Worm (Caenorhabditis elegans) whole organism, young adult: ENCODE measurements around the gene mig-2.

Experiments
- F57C9.4 ChIP-seq: sonication (generic microtip); optimal IDR thresholded peaks from 2 replicates; lab custom pipeline; 2017; ENCODE audit warnings: mild to moderate bottlenecking, missing genetic modification characterization, missing compliant biosample characterization
- ceh-40 ChIP-seq: fragments of 200-800 bp; sonication (Bioruptor generic); IDR thresholded peaks from 2 replicates; pipeline ENCODE4 v1.3.6; 2022; ENCODE audit warnings: missing genetic modification characterization, missing compliant biosample characterization
- ceh-58 ChIP-seq: fragments of 200-800 bp; sonication (Bioruptor generic); IDR thresholded peaks from 2 replicates; pipeline ENCODE4 v1.3.6; 2022; ENCODE audit warnings: missing genetic modification characterization, missing compliant biosample characterization
- madf-3 ChIP-seq: fragments of 200-800 bp; sonication (Bioruptor generic); IDR thresholded peaks from 2 replicates; pipeline ENCODE4 v1.3.6; 2022; ENCODE audit warnings: missing genetic modification reagents, missing genetic modification characterization, missing compliant biosample characterization

DNA sequence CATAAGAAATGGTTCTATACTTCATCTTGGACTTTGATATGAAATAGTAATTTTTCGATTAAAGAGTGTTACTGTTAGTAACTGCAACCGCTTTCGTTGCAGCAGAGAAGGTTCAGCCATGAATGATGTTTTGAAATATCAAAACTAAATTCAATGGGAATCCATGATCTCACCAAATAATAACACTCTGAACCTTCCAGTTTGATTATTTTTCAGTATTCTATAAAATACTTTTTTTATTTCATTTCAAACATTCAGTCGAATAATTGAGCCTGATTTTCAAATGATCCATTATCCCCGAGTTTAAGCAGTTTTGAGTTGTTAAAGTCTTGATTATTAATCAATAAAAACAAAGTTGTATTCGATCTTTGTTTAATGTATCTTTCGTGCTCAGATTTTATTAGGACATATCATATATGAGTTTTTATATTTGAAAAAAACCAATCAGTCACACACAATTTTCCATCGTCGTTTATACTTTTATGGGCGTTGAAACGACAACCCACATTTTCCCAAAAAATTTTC lies 11.1 kb upstream of the mig-2 start, which contains the start of gene gcp-2.2:
- TF ChIP-seq madf-3 (GFP tag; lab: Robert Waterston, UW) (no peak), ceh-58 (GFP tag; lab: Robert Waterston, UW) (no peak), ceh-40 (GFP tag; lab: Robert Waterston, UW) (no peak), F57C9.4 (no peak)
